Worm (Caenorhabditis elegans) whole organism, late embryonic: ENCODE data around the gene srx-102.

ENCODE experiments used
- sdc-2 ChIP-seq: sonication (generic microtip); optimal IDR thresholded peaks from 2 replicates; lab custom pipeline; 2016; ENCODE audit warnings: missing genotype, missing genetic modification characterization, missing compliant biosample characterization
- zip-5 ChIP-seq: sonication (generic microtip); optimal IDR thresholded peaks from 2 replicates; lab custom pipeline; 2016; ENCODE audit warnings: missing genetic modification characterization, missing compliant biosample characterization

DNA sequence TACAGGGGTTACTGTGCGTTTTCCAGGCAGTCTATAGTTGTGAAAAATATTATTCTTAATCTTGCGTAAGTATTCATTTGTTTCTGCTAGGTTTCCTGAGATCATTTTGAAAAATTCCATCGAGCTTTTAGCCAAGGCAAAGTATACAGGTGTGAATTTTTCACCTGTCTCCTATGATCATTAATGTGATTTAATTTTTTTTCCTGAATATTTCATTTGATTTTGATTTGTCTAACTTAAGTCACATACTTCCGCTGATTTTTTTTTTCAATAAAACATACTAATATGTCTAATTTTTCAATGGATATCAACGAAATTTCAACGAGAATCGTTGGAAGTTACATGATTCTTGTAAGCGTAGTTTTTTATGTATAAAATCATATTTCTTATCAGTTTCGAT is 10.8 kb upstream of the srx-102 start, which contains the start of gene srx-108:
- TF ChIP-seq zip-5 (tag; lab: Kevin White, UChicago) (no peak), sdc-2 (tag; lab: Kevin White, UChicago) (no peak)
